Worm (Caenorhabditis elegans) whole organism, L1 larva: Measurements from ENCODE around the gene nlp-56.
A peak's percentile ranks its signal among the peaks of the same experiment; 100 is the strongest.

ENCODE experiments used
- aly-2 ChIP-seq: fragments of 150-350 bp; optimal IDR thresholded peaks from 2 replicates; lab custom pipeline; 2014; ENCODE audit warnings: missing biosample characterization, missing genetic modification characterization
- ama-1 ChIP-seq: fragments of 150-350 bp; optimal IDR thresholded peaks from 2 replicates; lab custom pipeline; 2014
- blmp-1 ChIP-seq: fragments of 150-350 bp; optimal IDR thresholded peaks from 2 replicates; lab custom pipeline; 2014; ENCODE audit warnings: missing biosample characterization, missing genetic modification characterization
- ceh-8 ChIP-seq: fragments of 200-800 bp; sonication (Bioruptor generic); optimal IDR thresholded peaks from 2 replicates; lab custom pipeline; 2018; ENCODE audit warnings: mild to moderate bottlenecking, missing genetic modification characterization, moderate library complexity, missing compliant biosample characterization
- ces-1 ChIP-seq: fragments of 150-350 bp; optimal IDR thresholded peaks from 2 replicates; lab custom pipeline; 2014; ENCODE audit warnings: missing biosample characterization, missing genetic modification reagents, missing genetic modification characterization
- egl-13 ChIP-seq: sonication (generic microtip); optimal IDR thresholded peaks from 2 replicates; lab custom pipeline; 2016; ENCODE audit warnings: missing genotype, missing genetic modification reagents, missing genetic modification characterization, missing compliant biosample characterization
- elt-2 ChIP-seq: sonication (generic microtip); optimal IDR thresholded peaks from 2 replicates; lab custom pipeline; 2016; ENCODE audit warnings: missing genetic modification characterization, mild to moderate bottlenecking, inconsistent platforms, missing compliant biosample characterization, missing genetic modification reagents
- fkh-4 ChIP-seq: sonication (generic microtip); optimal IDR thresholded peaks from 2 replicates; lab custom pipeline; 2016; ENCODE audit warnings: missing compliant biosample characterization, missing genetic modification characterization, borderline replicate concordance
- fos-1 ChIP-seq: fragments of 150-350 bp; optimal IDR thresholded peaks from 2 replicates; lab custom pipeline; 2014; ENCODE audit warnings: missing biosample characterization, missing genetic modification characterization
- hlh-17 ChIP-seq: fragments of 200-800 bp; sonication (Bioruptor generic); optimal IDR thresholded peaks from 2 replicates; lab custom pipeline; 2018; ENCODE audit warnings: missing genetic modification characterization, mild to moderate bottlenecking, missing compliant biosample characterization, moderate library complexity, borderline replicate concordance
- hlh-4 ChIP-seq: sonication (generic microtip); optimal IDR thresholded peaks from 2 replicates; lab custom pipeline; 2016; ENCODE audit warnings: mild to moderate bottlenecking, missing genetic modification characterization, missing compliant biosample characterization
- irx-1 ChIP-seq: sonication (generic microtip); optimal IDR thresholded peaks from 2 replicates; lab custom pipeline; 2016; ENCODE audit warnings: missing genetic modification characterization, missing compliant biosample characterization
- isw-1 ChIP-seq: fragments of 200-800 bp; sonication (Bioruptor generic); IDR thresholded peaks from 2 replicates; pipeline ENCODE4 v1.3.6; 2022; ENCODE audit warnings: missing genetic modification characterization, missing compliant biosample characterization
- jun-1 ChIP-seq: fragments of 150-350 bp; optimal IDR thresholded peaks from 2 replicates; lab custom pipeline; 2014; ENCODE audit warnings: missing biosample characterization, missing genetic modification reagents, missing genetic modification characterization
- lin-13 ChIP-seq: fragments of 150-350 bp; optimal IDR thresholded peaks from 2 replicates; lab custom pipeline; 2014; ENCODE audit warnings: missing biosample characterization, missing genetic modification reagents, missing genetic modification characterization
- lin-15B ChIP-seq: fragments of 150-350 bp; sonication (generic microtip); optimal IDR thresholded peaks from 3 replicates; lab custom pipeline; 2014; ENCODE audit warnings: missing biosample characterization, missing genetic modification characterization
- lin-39 ChIP-seq: fragments of 150-350 bp; optimal IDR thresholded peaks from 2 replicates; lab custom pipeline; 2014; ENCODE audit warnings: missing biosample characterization, missing genetic modification reagents, missing genetic modification characterization
- lir-3 ChIP-seq: sonication (generic microtip); optimal IDR thresholded peaks from 2 replicates; lab custom pipeline; 2016; ENCODE audit warnings: mild to moderate bottlenecking, missing genetic modification characterization, moderate library complexity, missing compliant biosample characterization; ENCODE audit not compliant: poor library complexity
- lsy-2 ChIP-seq, 2 experiments: fragments of 150-350 bp; optimal IDR thresholded peaks; 2 replicates each; lab custom pipeline; 2014; ENCODE audit warnings: missing biosample characterization in 2 of 2, missing genetic modification characterization in 2 of 2
- mdl-1 ChIP-seq, 2 experiments: fragments of 150-350 bp; optimal IDR thresholded peaks; 2 replicates each; lab custom pipeline; 2014 to 2017; ENCODE audit warnings: missing biosample characterization in 2 of 2, missing genetic modification characterization in 2 of 2, inconsistent platforms in 1 of 2
- mef-2 ChIP-seq: fragments of 150-350 bp; optimal IDR thresholded peaks from 2 replicates; lab custom pipeline; 2014; ENCODE audit warnings: missing biosample characterization, missing genetic modification characterization
- mep-1 ChIP-seq: fragments of 150-350 bp; optimal IDR thresholded peaks from 2 replicates; lab custom pipeline; 2014; ENCODE audit warnings: missing biosample characterization, missing genetic modification characterization
- nhr-11 ChIP-seq: fragments of 150-350 bp; optimal IDR thresholded peaks from 2 replicates; lab custom pipeline; 2014; ENCODE audit warnings: missing biosample characterization, missing genetic modification characterization
- nhr-12 ChIP-seq: sonication (generic microtip); optimal IDR thresholded peaks from 2 replicates; lab custom pipeline; 2017; ENCODE audit warnings: missing biosample characterization, missing genetic modification characterization
- nhr-237 ChIP-seq: fragments of 150-350 bp; optimal IDR thresholded peaks from 2 replicates; lab custom pipeline; 2014; ENCODE audit warnings: missing biosample characterization, missing genetic modification characterization
- nhr-47 ChIP-seq: sonication (generic microtip); optimal IDR thresholded peaks from 2 replicates; lab custom pipeline; 2016; ENCODE audit warnings: mild to moderate bottlenecking, missing genetic modification characterization, moderate library complexity, missing compliant biosample characterization
- nhr-84 ChIP-seq: sonication (generic microtip); optimal IDR thresholded peaks from 2 replicates; lab custom pipeline; 2017; ENCODE audit warnings: missing biosample characterization, missing genetic modification characterization
- nhr-85 ChIP-seq: sonication (generic microtip); peaks from one replicate; lab custom pipeline; 2016; ENCODE audit warnings: missing genetic modification characterization, inconsistent platforms, missing compliant biosample characterization
- nhr-90 ChIP-seq: sonication (generic microtip); optimal IDR thresholded peaks from 2 replicates; lab custom pipeline; 2016; ENCODE audit warnings: mild to moderate bottlenecking, missing genetic modification characterization, missing compliant biosample characterization; ENCODE audit not compliant: poor library complexity
- pqm-1 ChIP-seq: sonication (generic microtip); optimal IDR thresholded peaks from 3 replicates; lab custom pipeline; 2017; ENCODE audit warnings: missing biosample characterization, missing genetic modification characterization
- rnt-1 ChIP-seq: sonication (generic microtip); optimal IDR thresholded peaks from 2 replicates; lab custom pipeline; 2016; ENCODE audit warnings: mild to moderate bottlenecking, missing genetic modification characterization, moderate library complexity, missing compliant biosample characterization
- snu-23 ChIP-seq: sonication (generic microtip); optimal IDR thresholded peaks from 2 replicates; lab custom pipeline; 2016; ENCODE audit warnings: missing genetic modification characterization, missing compliant biosample characterization
- swsn-7 ChIP-seq: sonication (generic microtip); optimal IDR thresholded peaks from 2 replicates; lab custom pipeline; 2016; ENCODE audit warnings: missing genetic modification characterization, missing compliant biosample characterization
- tlp-1 ChIP-seq: fragments of 150-350 bp; optimal IDR thresholded peaks from 2 replicates; lab custom pipeline; 2014; ENCODE audit warnings: missing biosample characterization, missing genetic modification characterization
- unc-130 ChIP-seq: fragments of 150-350 bp; optimal IDR thresholded peaks from 2 replicates; lab custom pipeline; 2017; ENCODE audit warnings: missing biosample characterization, missing genetic modification characterization, inconsistent platforms
- unc-98 ChIP-seq: fragments of 200-800 bp; sonication (Bioruptor generic); IDR thresholded peaks from 2 replicates; pipeline ENCODE4 v1.3.6; 2022; ENCODE audit warnings: missing genetic modification characterization, missing compliant biosample characterization
- xbp-1 ChIP-seq: sonication (generic microtip); optimal IDR thresholded peaks from 2 replicates; lab custom pipeline; 2016; ENCODE audit warnings: missing genetic modification characterization, missing compliant biosample characterization
- ztf-4 ChIP-seq: fragments of 150-350 bp; optimal IDR thresholded peaks from 2 replicates; lab custom pipeline; 2014; ENCODE audit warnings: missing biosample characterization, missing genetic modification characterization

The nlp-56 gene

ce11 chrIV:14784481-14784880 is at the start of gene nlp-56:
TSS of gene nlp-56 (minus strand) at chrIV:14784737.
- no peak for TF ChIP-seq ztf-4
- no peak for TF ChIP-seq tlp-1 (tag; lab: Kevin White, UChicago)
- no peak for TF ChIP-seq lin-13 (GFP tag; lab: Kevin White, UChicago)
- TF ChIP-seq ceh-8 (GFP tag; lab: Kevin White, UChicago) = no peak
- no peak for TF ChIP-seq nhr-12 (tag; lab: Kevin White, UChicago)
- TF ChIP-seq nhr-11 = no peak
- no peak for TF ChIP-seq xbp-1 (tag; lab: Kevin White, UChicago)
- TF ChIP-seq ama-1 (lab: Kevin White, UChicago) = no peak

DNA sequence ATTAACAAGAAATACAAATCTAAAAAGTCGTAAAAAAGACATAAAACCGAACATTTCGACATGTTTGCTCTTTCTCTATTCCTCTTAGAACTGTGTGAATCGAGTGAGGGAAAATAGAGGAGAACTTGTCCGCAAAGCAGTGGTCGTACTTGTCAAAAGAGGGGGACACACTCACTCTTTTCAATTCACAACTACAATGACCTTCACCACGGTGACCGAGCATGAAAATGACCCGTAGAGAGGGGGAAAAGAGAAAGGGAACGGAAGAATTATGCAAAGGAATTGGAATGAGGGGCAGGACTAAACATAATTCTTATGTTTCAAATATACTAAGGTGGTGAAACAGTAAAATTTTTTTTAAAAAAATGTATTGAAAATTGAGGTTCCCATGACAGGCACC is 49.0 kb upstream of the nlp-56 start:
- TF ChIP-seq lsy-2 (tag; optimal IDR thresholded peaks at IDR 0.05; lab: Kevin White, UChicago) (no peak), ceh-8 (GFP tag; lab: Kevin White, UChicago) (no peak), lin-15B (no peak), nhr-90 (tag; lab: Kevin White, UChicago) (no peak), mep-1 (tag; lab: Kevin White, UChicago) (peak; percentile 34), nhr-85 (tag; lab: Kevin White, UChicago) (peak; percentile 57), nhr-11 (no peak), blmp-1 (tag; lab: Kevin White, UChicago) (peak; percentile 65), ztf-4 (no peak), ces-1 (GFP tag; lab: Kevin White, UChicago) (no peak)

ce11 chrIV:14829026-14829425 is 44.5 kb upstream of the nlp-56 start, which contains the start of gene hhat-2:
TSS of gene hhat-2 (minus strand) at chrIV:14829126.
- TF ChIP-seq nhr-47 (no peak), egl-13 (tag; lab: Kevin White, UChicago) (no peak), mef-2 (tag; lab: Kevin White, UChicago) (no peak), pqm-1 (tag; lab: Kevin White, UChicago) (no peak), hlh-17 (no peak), unc-98 (no peak), irx-1 (no peak), isw-1 (GFP tag; lab: Robert Waterston, UW) (no peak), jun-1 (tag; lab: Kevin White, UChicago) (no peak), unc-130 (tag; lab: Kevin White, UChicago) (no peak), nhr-84 (no peak), rnt-1 (tag; lab: Kevin White, UChicago) (no peak)

DNA sequence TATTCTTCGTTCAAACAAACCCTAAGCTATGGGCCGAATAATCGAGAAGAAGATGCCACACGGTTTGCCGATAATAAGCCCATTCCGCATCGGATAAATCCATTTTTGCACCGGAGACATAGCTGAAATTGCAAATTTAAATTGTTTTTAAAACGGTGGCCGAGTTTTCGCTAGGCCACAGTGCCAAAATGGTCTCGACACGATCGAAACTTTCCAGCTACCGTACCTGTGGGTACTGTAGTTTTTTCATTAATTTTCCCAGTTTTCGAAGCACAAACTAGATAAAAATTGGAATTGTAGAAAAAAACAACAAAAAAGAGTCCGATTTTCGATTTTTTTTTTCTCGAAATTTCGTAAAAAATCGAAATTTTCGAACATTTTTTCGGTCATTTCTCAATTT is 43.7 kb upstream of the nlp-56 start:
- TF ChIP-seq swsn-7 (tag; lab: Kevin White, UChicago) (no peak), rnt-1 (tag; lab: Kevin White, UChicago) (no peak), lsy-2 (tag; optimal IDR thresholded peaks at IDR 0.05; lab: Kevin White, UChicago) (no peak), hlh-4 (tag; lab: Kevin White, UChicago) (no peak), lir-3 (no peak), aly-2 (tag; lab: Kevin White, UChicago) (no peak), egl-13 (tag; lab: Kevin White, UChicago) (no peak), ztf-4 (no peak), elt-2 (no peak), fkh-4 (tag; lab: Kevin White, UChicago) (no peak), fos-1 (no peak), mdl-1 (tag; optimal IDR thresholded peaks at IDR 0.05; lab: Kevin White, UChicago) (no peak), hlh-17 (no peak), nhr-90 (tag; lab: Kevin White, UChicago) (no peak)

- TF ChIP-seq snu-23 (GFP tag; lab: Kevin White, UChicago) (no peak), fkh-4 (tag; lab: Kevin White, UChicago) (no peak), nhr-85 (tag; lab: Kevin White, UChicago) (peak; percentile 31), lin-39 (tag; lab: Kevin White, UChicago) (no peak), nhr-237 (tag; lab: Kevin White, UChicago) (no peak)
Observed at ce11 chrIV:14826151-14826757, 41.7 kb upstream of the nlp-56 start.
